Worm (Caenorhabditis elegans): ENCODE measurements around the gene rpl-2.

DNA sequence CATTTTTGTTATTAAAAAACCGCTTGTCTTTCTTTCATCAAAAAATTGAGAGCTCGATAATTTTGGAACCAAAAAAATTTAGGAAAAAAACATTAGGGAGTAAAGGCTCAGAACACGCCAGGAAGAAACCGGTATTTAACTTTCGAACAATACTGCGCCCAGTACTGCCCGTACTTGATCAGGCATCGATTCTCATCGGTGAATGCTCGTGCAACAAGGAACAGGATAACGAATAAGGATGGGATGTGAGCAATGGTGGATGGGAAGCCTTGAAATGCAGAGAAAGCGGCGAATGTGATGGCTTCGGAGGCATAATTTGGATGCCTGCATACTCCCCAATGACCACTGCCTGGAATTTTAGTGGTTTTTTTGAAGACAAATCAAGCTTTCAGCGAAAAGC is 1.3 kb downstream of the rpl-2 start:
- TF ChIP-seq tbx-37 (GFP tag; conservative IDR thresholded peaks at IDR 0.05) (no peak), sea-1 (GFP tag; conservative IDR thresholded peaks at IDR 0.05) (no peak), ama-1 (optimal IDR thresholded peaks at IDR 0.05) (no peak), hnd-1 (tag; optimal IDR thresholded peaks at IDR 0.05) (no peak), scrt-1 (GFP tag; IDR thresholded peaks at IDR 0.05) (no peak), ceh-13 (GFP tag; optimal IDR thresholded peaks at IDR 0.05) (no peak), hmg-4 (GFP tag; optimal IDR thresholded peaks at IDR 0.05) (no peak), pes-1 (GFP tag; IDR thresholded peaks at IDR 0.05) (no peak), ceh-36 (tag; optimal IDR thresholded peaks at IDR 0.05) (no peak), hmbx-1 (tag; optimal IDR thresholded peaks at IDR 0.05) (no peak), flt-1 (GFP tag; IDR thresholded peaks at IDR 0.05) (no peak), F13C5.2 (tag; optimal IDR thresholded peaks at IDR 0.05) (no peak), aly-1 (tag; optimal IDR thresholded peaks at IDR 0.05) (no peak)

All from whole organism, early embryonic.